Fruit fly (Drosophila melanogaster): Measurements from ENCODE around the gene dos.

Gene dos

DNA sequence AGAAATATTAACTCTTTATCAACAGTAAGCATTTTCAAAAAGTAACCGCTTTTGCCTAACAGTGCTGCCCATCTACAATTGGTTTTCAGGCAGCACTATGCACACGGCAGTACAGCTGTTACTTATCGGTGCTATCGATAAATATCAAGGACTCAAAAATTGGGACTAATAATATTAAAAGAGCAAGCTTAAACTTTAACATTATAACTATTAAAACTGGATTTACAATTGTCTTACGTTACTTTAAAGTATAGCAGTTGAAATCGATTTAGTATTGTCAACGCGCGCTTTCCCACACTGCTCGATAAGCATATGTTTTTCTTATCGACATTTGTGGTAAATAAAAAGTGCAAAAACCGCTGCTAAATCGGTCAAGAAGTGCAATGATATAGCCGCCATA, 42.2 kb downstream of the dos start, which contains the start of the genes CG42245 and MEP-1 (continued):
- no peak for TF ChIP-seq Lim3 (GFP tag; IDR thresholded peaks at IDR 0.05)
- peak; percentile 50 for TF ChIP-seq CG8924 (tag; optimal IDR thresholded peaks at IDR 0.05)
- TF ChIP-seq tll (GFP tag; optimal IDR thresholded peaks at IDR 0.05), result no peak
- TF ChIP-seq chn (GFP tag; optimal IDR thresholded peaks at IDR 0.05), result peak; percentile 71
- TF ChIP-seq bcd (GFP tag; optimal IDR thresholded peaks at IDR 0.05), result no peak
- no peak for TF ChIP-seq NK7.1 (GFP tag; optimal IDR thresholded peaks at IDR 0.05)
- TF ChIP-seq CG12299 (tag; optimal IDR thresholded peaks at IDR 0.05), result peak; percentile 10
- no peak for TF ChIP-seq CG7745 (tag; optimal IDR thresholded peaks at IDR 0.05)
- TF ChIP-seq CG13424 (tag; optimal IDR thresholded peaks at IDR 0.05), result peak; percentile 17
- TF ChIP-seq Ada2b (GFP tag; IDR thresholded peaks at IDR 0.05), result no peak
- no peak for TF ChIP-seq Hmx (GFP tag; optimal IDR thresholded peaks at IDR 0.05)
- TF ChIP-seq phol (tag; optimal IDR thresholded peaks at IDR 0.05), result peak; percentile 55
- no peak for TF ChIP-seq CG17802 (tag; optimal IDR thresholded peaks at IDR 0.05)
- TF ChIP-seq Dp (GFP tag; optimal IDR thresholded peaks at IDR 0.05), result peak; percentile 72
- TF ChIP-seq cato (GFP tag; optimal IDR thresholded peaks at IDR 0.05; ENCODE audit: borderline replicate concordance), result peak; percentile 23
- TF ChIP-seq CG31365 (tag; optimal IDR thresholded peaks at IDR 0.05), result no peak
- peak; percentile 91 to 96 for TF ChIP-seq crp (GFP tag; optimal IDR thresholded peaks at IDR 0.05)
- TF ChIP-seq Rfx (GFP tag; IDR thresholded peaks at IDR 0.05), result no peak
- peak; percentile 95 for TF ChIP-seq Ets65A (GFP tag)
- 0 out of 2 replicates have a peak, but pooled peaks have one; percentile 13 for TF ChIP-seq Rx (GFP tag; IDR thresholded peaks at IDR 0.05)
- TF ChIP-seq CG9932 (GFP tag; IDR thresholded peaks at IDR 0.05), result peak; percentile 20; the same call in 1 of the 2 replicates
- peak; percentile 82 for TF ChIP-seq E2f2 (GFP tag; IDR thresholded peaks at IDR 0.05)
- TF ChIP-seq H2.0 (GFP tag; IDR thresholded peaks at IDR 0.05), result 0 out of 2 replicates have a peak, but pooled peaks have one; percentile 4
- no peak for TF ChIP-seq trh (GFP tag; optimal IDR thresholded peaks at IDR 0.05)
- no peak for TF ChIP-seq CTCF (GFP tag; optimal IDR thresholded peaks at IDR 0.05)
- TF ChIP-seq CG17328 (GFP tag; IDR thresholded peaks at IDR 0.05), result no peak
- TF ChIP-seq dimm (GFP tag; IDR thresholded peaks at IDR 0.05), result no peak
- TF ChIP-seq CG13296 (GFP tag; optimal IDR thresholded peaks at IDR 0.05), result peak; percentile 32
- TF ChIP-seq ssp (GFP tag; IDR thresholded peaks at IDR 0.05), result no peak
- no peak for TF ChIP-seq h (optimal IDR thresholded peaks at IDR 0.05)
- TF ChIP-seq pros (GFP tag; optimal IDR thresholded peaks at IDR 0.05), result no peak
- peak; percentile 70 for TF ChIP-seq Sry-δ (GFP tag; optimal IDR thresholded peaks at IDR 0.05)
- peak; percentile 47 for TF ChIP-seq unpg (GFP tag; optimal IDR thresholded peaks at IDR 0.05)
- TF ChIP-seq zfh1 (GFP tag; IDR thresholded peaks at IDR 0.05), result peak; percentile 36; the same call in 1 of the 3 replicates
- TF ChIP-seq shn (GFP tag; optimal IDR thresholded peaks at IDR 0.05), result peak; percentile 25
- no peak for TF ChIP-seq CG10274 (GFP tag; optimal IDR thresholded peaks at IDR 0.05)
- peak; percentile 49 for TF ChIP-seq CG12236 (GFP tag; optimal IDR thresholded peaks at IDR 0.05)
- no peak for TF ChIP-seq CG6683 (GFP tag; optimal IDR thresholded peaks at IDR 0.05)
- TF ChIP-seq gcm (GFP tag; optimal IDR thresholded peaks at IDR 0.05), result peak; percentile 17
- peak; percentile 8; the same call in 1 of the 2 replicates for TF ChIP-seq seq (GFP tag; IDR thresholded peaks at IDR 0.05)
- TF ChIP-seq CG32767 (GFP tag; IDR thresholded peaks at IDR 0.05), result no peak
- no peak for TF ChIP-seq BtbVII (GFP tag; optimal IDR thresholded peaks at IDR 0.05)
- TF ChIP-seq D (optimal IDR thresholded peaks at IDR 0.05), result no peak
- no peak for TF ChIP-seq D (GFP tag; optimal IDR thresholded peaks at IDR 0.05)
- TF ChIP-seq nmo (GFP tag; optimal IDR thresholded peaks at IDR 0.05), result peak; percentile 62
- peak; percentile 16 for TF ChIP-seq CG3407 (GFP tag; optimal IDR thresholded peaks at IDR 0.05)
- no peak for TF ChIP-seq sima (GFP tag; optimal IDR thresholded peaks at IDR 0.05)
- TF ChIP-seq pzg (GFP tag; optimal IDR thresholded peaks at IDR 0.05), result peak; percentile 82
- no peak for TF ChIP-seq btn (GFP tag; optimal IDR thresholded peaks at IDR 0.05)
- no peak for TF ChIP-seq CG11695 (GFP tag; IDR thresholded peaks at IDR 0.05)
- peak; percentile 66 for TF ChIP-seq CoRest (tag; optimal IDR thresholded peaks at IDR 0.05)
- TF ChIP-seq CG18764 (GFP tag; optimal IDR thresholded peaks at IDR 0.05), result peak; percentile 38
- no peak for TF ChIP-seq CG9876 (GFP tag; optimal IDR thresholded peaks at IDR 0.05)
